Worm (Caenorhabditis elegans) whole organism, L1 larva: Measurements from ENCODE around the gene immp-1.
A peak's percentile ranks its signal among the peaks of the same experiment; 100 is the strongest.

ENCODE experiments used
- C04F5.9 ChIP-seq: sonication (generic microtip); optimal IDR thresholded peaks from 2 replicates; lab custom pipeline; 2016; ENCODE audit warnings: missing genetic modification characterization, missing compliant biosample characterization
- C16A3.4 ChIP-seq: fragments of 150-350 bp; optimal IDR thresholded peaks from 2 replicates; lab custom pipeline; 2014; ENCODE audit warnings: missing biosample characterization, missing genetic modification characterization
- C34B4.2 ChIP-seq: sonication (generic microtip); optimal IDR thresholded peaks from 2 replicates; lab custom pipeline; 2017; ENCODE audit warnings: mild to moderate bottlenecking, missing genetic modification characterization, missing compliant biosample characterization
- F16B12.6 ChIP-seq: fragments of 150-350 bp; optimal IDR thresholded peaks from 2 replicates; lab custom pipeline; 2014; ENCODE audit warnings: missing biosample characterization, missing genetic modification characterization
- Y116A8C.19 ChIP-seq: sonication (generic microtip); optimal IDR thresholded peaks from 2 replicates; lab custom pipeline; 2016; ENCODE audit warnings: missing compliant biosample characterization, missing genetic modification characterization, borderline replicate concordance
- aha-1 ChIP-seq: fragments of 150-350 bp; optimal IDR thresholded peaks from 2 replicates; lab custom pipeline; 2014; ENCODE audit warnings: missing biosample characterization, missing genetic modification characterization
- aly-2 ChIP-seq: fragments of 150-350 bp; optimal IDR thresholded peaks from 2 replicates; lab custom pipeline; 2014; ENCODE audit warnings: missing biosample characterization, missing genetic modification characterization
- ama-1 ChIP-seq: fragments of 150-350 bp; optimal IDR thresholded peaks from 2 replicates; lab custom pipeline; 2014
- blmp-1 ChIP-seq: fragments of 150-350 bp; optimal IDR thresholded peaks from 2 replicates; lab custom pipeline; 2014; ENCODE audit warnings: missing biosample characterization, missing genetic modification characterization
- ceh-8 ChIP-seq: fragments of 200-800 bp; sonication (Bioruptor generic); optimal IDR thresholded peaks from 2 replicates; lab custom pipeline; 2018; ENCODE audit warnings: mild to moderate bottlenecking, missing genetic modification characterization, moderate library complexity, missing compliant biosample characterization
- ceh-90 ChIP-seq: sonication (generic microtip); optimal IDR thresholded peaks from 2 replicates; lab custom pipeline; 2016; ENCODE audit warnings: missing genetic modification characterization, missing compliant biosample characterization
- ces-1 ChIP-seq: fragments of 150-350 bp; optimal IDR thresholded peaks from 2 replicates; lab custom pipeline; 2014; ENCODE audit warnings: missing biosample characterization, missing genetic modification reagents, missing genetic modification characterization
- dpl-1 ChIP-seq, 3 experiments: fragments of 150-350 bp in 2 of 3; sonication (generic microtip) in 1 of 3; optimal IDR thresholded peaks; 2 replicates each; lab custom pipeline; 2014 to 2017; ENCODE audit warnings: missing biosample characterization in 3 of 3, missing genetic modification characterization in 3 of 3, missing genetic modification reagents in 3 of 3
- efl-1 ChIP-seq, 4 experiments: fragments of 150-350 bp; optimal IDR thresholded peaks in 3 of 4; peaks in 1 of 4; 1 replicate in 1 of 4; 2 replicates in 3 of 4; lab custom pipeline; 2014; ENCODE audit warnings: missing biosample characterization in 2 of 4, missing genetic modification characterization in 2 of 4, missing genetic modification reagents in 2 of 4
- efl-3 ChIP-seq: fragments of 200-800 bp; sonication (Bioruptor generic); optimal IDR thresholded peaks from 2 replicates; lab custom pipeline; 2018; ENCODE audit warnings: mild to moderate bottlenecking, missing genetic modification characterization, missing compliant biosample characterization
- egl-27 ChIP-seq, 2 experiments: fragments of 150-350 bp in 1 of 2; sonication (generic microtip); optimal IDR thresholded peaks; 3 replicates each; lab custom pipeline; 2017 to 2018; ENCODE audit warnings: missing biosample characterization in 2 of 2, missing genetic modification characterization in 2 of 2, missing genetic modification reagents in 2 of 2
- elt-2 ChIP-seq: sonication (generic microtip); optimal IDR thresholded peaks from 2 replicates; lab custom pipeline; 2016; ENCODE audit warnings: missing genetic modification characterization, mild to moderate bottlenecking, inconsistent platforms, missing compliant biosample characterization, missing genetic modification reagents
- elt-3 ChIP-seq, 6 experiments: fragments of 150-350 bp in 1 of 6; sonication (generic microtip); optimal IDR thresholded peaks; 2 replicates each; lab custom pipeline; 2017 to 2018; ENCODE audit warnings: missing biosample characterization in 6 of 6, missing genetic modification characterization in 6 of 6, inconsistent platforms in 1 of 6
- fkh-10 ChIP-seq: sonication (generic microtip); optimal IDR thresholded peaks from 2 replicates; lab custom pipeline; 2017; ENCODE audit warnings: missing biosample characterization, missing genetic modification reagents, missing genetic modification characterization
- fos-1 ChIP-seq: fragments of 150-350 bp; optimal IDR thresholded peaks from 2 replicates; lab custom pipeline; 2014; ENCODE audit warnings: missing biosample characterization, missing genetic modification characterization
- grh-1 ChIP-seq: fragments of 200-800 bp; sonication (Bioruptor generic); IDR thresholded peaks from 2 replicates; pipeline ENCODE4 v1.3.6; 2022; ENCODE audit warnings: missing genetic modification reagents, missing genetic modification characterization, missing compliant biosample characterization
- hlh-17 ChIP-seq: fragments of 200-800 bp; sonication (Bioruptor generic); optimal IDR thresholded peaks from 2 replicates; lab custom pipeline; 2018; ENCODE audit warnings: missing genetic modification characterization, mild to moderate bottlenecking, missing compliant biosample characterization, moderate library complexity, borderline replicate concordance
- irx-1 ChIP-seq: sonication (generic microtip); optimal IDR thresholded peaks from 2 replicates; lab custom pipeline; 2016; ENCODE audit warnings: missing genetic modification characterization, missing compliant biosample characterization
- isw-1 ChIP-seq: fragments of 200-800 bp; sonication (Bioruptor generic); IDR thresholded peaks from 2 replicates; pipeline ENCODE4 v1.3.6; 2022; ENCODE audit warnings: missing genetic modification characterization, missing compliant biosample characterization
- lin-13 ChIP-seq: fragments of 150-350 bp; optimal IDR thresholded peaks from 2 replicates; lab custom pipeline; 2014; ENCODE audit warnings: missing biosample characterization, missing genetic modification reagents, missing genetic modification characterization
- lin-35 ChIP-seq, 2 experiments: fragments of 150-350 bp; optimal IDR thresholded peaks; 2 replicates each; lab custom pipeline; 2014; ENCODE audit warnings: missing biosample characterization in 2 of 2, missing genetic modification characterization in 2 of 2, missing genetic modification reagents in 2 of 2
- lsy-2 ChIP-seq, 2 experiments: fragments of 150-350 bp; optimal IDR thresholded peaks; 2 replicates each; lab custom pipeline; 2014; ENCODE audit warnings: missing biosample characterization in 2 of 2, missing genetic modification characterization in 2 of 2
- mab-9 ChIP-seq: fragments of 200-800 bp; sonication (Bioruptor generic); IDR thresholded peaks from 2 replicates; pipeline ENCODE4 v1.3.6; 2022; ENCODE audit warnings: missing genetic modification reagents, missing genetic modification characterization, missing compliant biosample characterization
- mef-2 ChIP-seq: fragments of 150-350 bp; optimal IDR thresholded peaks from 2 replicates; lab custom pipeline; 2014; ENCODE audit warnings: missing biosample characterization, missing genetic modification characterization
- mep-1 ChIP-seq: fragments of 150-350 bp; optimal IDR thresholded peaks from 2 replicates; lab custom pipeline; 2014; ENCODE audit warnings: missing biosample characterization, missing genetic modification characterization
- nhr-11 ChIP-seq: fragments of 150-350 bp; optimal IDR thresholded peaks from 2 replicates; lab custom pipeline; 2014; ENCODE audit warnings: missing biosample characterization, missing genetic modification characterization
- nhr-20 ChIP-seq: sonication (generic microtip); optimal IDR thresholded peaks from 2 replicates; lab custom pipeline; 2016; ENCODE audit warnings: mild to moderate bottlenecking, missing genetic modification characterization, missing compliant biosample characterization
- nhr-28 ChIP-seq: fragments of 150-350 bp; optimal IDR thresholded peaks from 2 replicates; lab custom pipeline; 2014; ENCODE audit warnings: missing biosample characterization, missing genetic modification characterization
- nhr-47 ChIP-seq: sonication (generic microtip); optimal IDR thresholded peaks from 2 replicates; lab custom pipeline; 2016; ENCODE audit warnings: mild to moderate bottlenecking, missing genetic modification characterization, moderate library complexity, missing compliant biosample characterization
- nhr-84 ChIP-seq: sonication (generic microtip); optimal IDR thresholded peaks from 2 replicates; lab custom pipeline; 2017; ENCODE audit warnings: missing biosample characterization, missing genetic modification characterization
- nhr-85 ChIP-seq: sonication (generic microtip); peaks from one replicate; lab custom pipeline; 2016; ENCODE audit warnings: missing genetic modification characterization, inconsistent platforms, missing compliant biosample characterization
- pag-3 ChIP-seq: sonication (generic microtip); optimal IDR thresholded peaks from 2 replicates; lab custom pipeline; 2017; ENCODE audit warnings: missing genetic modification characterization, mild to moderate bottlenecking, missing compliant biosample characterization, antibody characterized with exemption, borderline replicate concordance; ENCODE audit not compliant: insufficient read depth
- pax-3 ChIP-seq: fragments of 200-800 bp; sonication (Bioruptor generic); optimal IDR thresholded peaks from 2 replicates; lab custom pipeline; 2018; ENCODE audit warnings: mild to moderate bottlenecking, missing genetic modification characterization, moderate library complexity, missing compliant biosample characterization
- pqm-1 ChIP-seq: sonication (generic microtip); optimal IDR thresholded peaks from 3 replicates; lab custom pipeline; 2017; ENCODE audit warnings: missing biosample characterization, missing genetic modification characterization
- rnt-1 ChIP-seq: sonication (generic microtip); optimal IDR thresholded peaks from 2 replicates; lab custom pipeline; 2016; ENCODE audit warnings: mild to moderate bottlenecking, missing genetic modification characterization, moderate library complexity, missing compliant biosample characterization
- skn-1 ChIP-seq: fragments of 150-350 bp; optimal IDR thresholded peaks from 2 replicates; lab custom pipeline; 2014; ENCODE audit warnings: missing biosample characterization, missing genetic modification characterization
- snpc-4 ChIP-seq: fragments of 150-350 bp; optimal IDR thresholded peaks from 2 replicates; lab custom pipeline; 2014; ENCODE audit warnings: missing biosample characterization, missing genetic modification characterization
- snu-23 ChIP-seq: sonication (generic microtip); optimal IDR thresholded peaks from 2 replicates; lab custom pipeline; 2016; ENCODE audit warnings: missing genetic modification characterization, missing compliant biosample characterization
- sox-4 ChIP-seq: sonication (generic microtip); optimal IDR thresholded peaks from 2 replicates; lab custom pipeline; 2016; ENCODE audit warnings: missing genetic modification characterization, missing compliant biosample characterization
- sptf-1 ChIP-seq: fragments of 150-350 bp; optimal IDR thresholded peaks from 2 replicates; lab custom pipeline; 2014; ENCODE audit warnings: missing biosample characterization, missing genetic modification characterization
- sup-37 ChIP-seq: fragments of 200-800 bp; sonication (Bioruptor generic); optimal IDR thresholded peaks from 2 replicates; lab custom pipeline; 2018; ENCODE audit warnings: mild to moderate bottlenecking, missing genetic modification characterization, missing compliant biosample characterization
- unc-62 ChIP-seq: fragments of 150-350 bp; optimal IDR thresholded peaks from 2 replicates; lab custom pipeline; 2014; ENCODE audit warnings: missing biosample characterization, missing genetic modification reagents, missing genetic modification characterization
- unc-98 ChIP-seq: fragments of 200-800 bp; sonication (Bioruptor generic); IDR thresholded peaks from 2 replicates; pipeline ENCODE4 v1.3.6; 2022; ENCODE audit warnings: missing genetic modification characterization, missing compliant biosample characterization
- vab-15 ChIP-seq: sonication (generic microtip); optimal IDR thresholded peaks from 2 replicates; lab custom pipeline; 2017; ENCODE audit warnings: missing genotype, mild to moderate bottlenecking, missing genetic modification characterization, missing compliant biosample characterization
- xbp-1 ChIP-seq: sonication (generic microtip); optimal IDR thresholded peaks from 2 replicates; lab custom pipeline; 2016; ENCODE audit warnings: missing genetic modification characterization, missing compliant biosample characterization
- zag-1 ChIP-seq: fragments of 150-350 bp; optimal IDR thresholded peaks from 2 replicates; lab custom pipeline; 2014; ENCODE audit warnings: missing biosample characterization, missing genetic modification characterization
- zip-4 ChIP-seq: fragments of 200-800 bp; sonication (Bioruptor generic); optimal IDR thresholded peaks from 2 replicates; lab custom pipeline; 2018; ENCODE audit warnings: mild to moderate bottlenecking, missing genetic modification characterization, moderate library complexity, missing compliant biosample characterization
- ztf-11 ChIP-seq, 2 experiments: sonication (generic microtip); optimal IDR thresholded peaks; 2 replicates each; lab custom pipeline; 2016 to 2017; ENCODE audit warnings: missing genetic modification characterization in 2 of 2, missing biosample characterization in 1 of 2, missing compliant biosample characterization in 1 of 2

Gene immp-1

DNA sequence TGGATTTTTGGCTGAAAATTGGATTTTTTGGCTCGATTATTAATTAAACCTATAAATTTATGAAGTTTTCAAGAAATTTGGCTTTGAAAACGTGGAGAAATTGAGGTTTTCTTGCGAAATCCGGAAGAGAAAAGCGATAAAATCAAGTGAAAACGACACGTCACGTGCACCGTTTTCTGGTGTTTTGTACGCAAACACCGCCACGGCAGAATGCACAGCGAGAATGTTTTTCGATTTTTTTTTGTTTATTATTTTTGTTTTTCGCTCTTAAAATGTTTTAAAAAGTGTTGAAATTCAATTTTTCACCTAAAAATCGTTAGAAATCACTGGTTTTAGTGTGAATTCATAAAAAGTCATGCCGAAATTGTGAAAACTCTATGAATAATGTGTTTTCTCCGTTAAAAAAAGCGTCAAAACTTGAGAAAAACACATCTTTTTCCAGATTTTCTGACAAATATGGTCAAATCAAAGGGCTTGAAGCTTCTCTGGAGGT, at the start of gene immp-1:
Gene immp-1 (plus strand): TSS at position 443 of the 493 bp plus-strand sequence.
- TF ChIP-seq snpc-4 (tag; lab: Kevin White, UChicago) (no peak), fos-1 (tag; lab: Kevin White, UChicago) (no peak), nhr-84 (tag; lab: Kevin White, UChicago) (no peak), fkh-10 (GFP tag; lab: Kevin White, UChicago) (no peak), zag-1 (no peak), unc-62 (GFP tag; lab: Kevin White, UChicago) (no peak), lin-35 (GFP tag; optimal IDR thresholded peaks at IDR 0.05; lab: Kevin White, UChicago) (peak; percentile 61 to 69), xbp-1 (peak; percentile 75), rnt-1 (tag; lab: Kevin White, UChicago) (no peak), elt-3 (tag; optimal IDR thresholded peaks at IDR 0.05; lab: Kevin White, UChicago) (peak in 2 of 6 experiments; percentile 25 to 29), pax-3 (tag; lab: Kevin White, UChicago) (no peak), elt-2 (tag; lab: Kevin White, UChicago) (no peak), skn-1 (tag; lab: Kevin White, UChicago) (no peak), egl-27 (tag; optimal IDR thresholded peaks at IDR 0.05; lab: Kevin White, UChicago) (no peak), C34B4.2 (tag; lab: Kevin White, UChicago) (no peak), ceh-90 (tag; lab: Kevin White, UChicago) (no peak), sox-4 (no peak), nhr-28 (tag; lab: Kevin White, UChicago) (no peak), ztf-11 (tag; optimal IDR thresholded peaks at IDR 0.05; lab: Kevin White, UChicago) (no peak), nhr-20 (no peak), ces-1 (GFP tag; lab: Kevin White, UChicago) (no peak), pag-3 (tag; lab: Kevin White, UChicago) (no peak), ceh-8 (GFP tag; lab: Kevin White, UChicago) (no peak), efl-1 (optimal IDR thresholded peaks at IDR 0.05; lab: Kevin White, UChicago) (peak; percentile 57 to 70), efl-1 (GFP tag; optimal IDR thresholded peaks at IDR 0.05 in 1 of 2; lab: Kevin White, UChicago) (peak; percentile 68 to 94), mep-1 (tag; lab: Kevin White, UChicago) (peak; percentile 79), lsy-2 (tag; optimal IDR thresholded peaks at IDR 0.05; lab: Kevin White, UChicago) (peak; percentile 63 to 67), snu-23 (GFP tag; lab: Kevin White, UChicago) (peak; percentile 66), pqm-1 (tag; lab: Kevin White, UChicago) (no peak), efl-3 (no peak), zip-4 (no peak), Y116A8C.19 (tag; lab: Kevin White, UChicago) (no peak), ama-1 (lab: Kevin White, UChicago) (no peak), sptf-1 (tag; lab: Kevin White, UChicago) (no peak), aly-2 (tag; lab: Kevin White, UChicago) (no peak), C16A3.4 (tag; lab: Kevin White, UChicago) (peak; percentile 14), unc-98 (GFP tag; lab: Robert Waterston, UW) (no peak), isw-1 (GFP tag; lab: Robert Waterston, UW) (peak; percentile 22; the same call in 1 of the 2 replicates), mef-2 (no peak), vab-15 (no peak), nhr-11 (no peak), aha-1 (tag; lab: Kevin White, UChicago) (no peak), mab-9 (no peak), F16B12.6 (tag; lab: Kevin White, UChicago) (peak; percentile 96), irx-1 (tag; lab: Kevin White, UChicago) (no peak), C04F5.9 (tag; lab: Kevin White, UChicago) (no peak), sup-37 (GFP tag; lab: Kevin White, UChicago) (no peak), nhr-47 (tag; lab: Kevin White, UChicago) (no peak), dpl-1 (GFP tag; optimal IDR thresholded peaks at IDR 0.05; lab: Kevin White, UChicago) (peak; percentile 55 to 72 (median 69)), hlh-17 (no peak), grh-1 (GFP tag; lab: Robert Waterston, UW) (no peak), blmp-1 (peak; percentile 98), lin-13 (no peak), nhr-85 (tag; lab: Kevin White, UChicago) (no peak)
